Worm (Caenorhabditis elegans) whole organism, late embryonic: ENCODE data around the gene F52D1.2.

Experiments
- K09A11.1 ChIP-seq: sonication (generic microtip); optimal IDR thresholded peaks from 2 replicates; lab custom pipeline; 2017; ENCODE audit warnings: antibody characterized with exemption, mild to moderate bottlenecking, missing genetic modification characterization, missing compliant biosample characterization; ENCODE audit not compliant: insufficient read depth
- ama-1 ChIP-seq: fragments of 150-350 bp; optimal IDR thresholded peaks from 2 replicates; lab custom pipeline; 2014
- fkh-10 ChIP-seq: fragments of 150-350 bp; optimal IDR thresholded peaks from 2 replicates; lab custom pipeline; 2014; ENCODE audit warnings: missing biosample characterization, missing genetic modification reagents, missing genetic modification characterization
- npax-4 ChIP-seq: sonication (generic microtip); optimal IDR thresholded peaks from 2 replicates; lab custom pipeline; 2016; ENCODE audit warnings: missing genetic modification characterization, missing compliant biosample characterization
- pag-3 ChIP-seq: sonication (generic microtip); optimal IDR thresholded peaks from 2 replicates; lab custom pipeline; 2016; ENCODE audit warnings: missing compliant biosample characterization, missing genetic modification characterization, borderline replicate concordance
- sox-4 ChIP-seq: sonication (generic microtip); optimal IDR thresholded peaks from 2 replicates; lab custom pipeline; 2017; ENCODE audit warnings: mild to moderate bottlenecking, missing genetic modification characterization, inconsistent platforms, missing compliant biosample characterization
- ztf-16 ChIP-seq: sonication (generic microtip); optimal IDR thresholded peaks from 2 replicates; lab custom pipeline; 2017; ENCODE audit warnings: missing genetic modification characterization, missing compliant biosample characterization

- no peak for TF ChIP-seq npax-4 (tag; lab: Kevin White, UChicago)
- no peak for TF ChIP-seq sox-4 (tag; lab: Kevin White, UChicago)
- TF ChIP-seq ama-1 (lab: Kevin White, UChicago) = no peak
- no peak for TF ChIP-seq K09A11.1
- no peak for TF ChIP-seq ztf-16
- TF ChIP-seq pag-3 (tag; lab: Kevin White, UChicago) = no peak
- TF ChIP-seq fkh-10 (GFP tag; lab: Kevin White, UChicago) = no peak
Measured at ce11 chrX:439031-439430, 11.0 kb downstream of the F52D1.2 start.
